Worm (Caenorhabditis elegans) whole organism, midembryonic: Measurements from ENCODE around the gene srh-172.

Experiments
- cog-1 ChIP-seq: sonication (generic microtip); optimal IDR thresholded peaks from 2 replicates; lab custom pipeline; 2016; ENCODE audit warnings: missing genetic modification characterization, missing compliant biosample characterization
- flt-1 ChIP-seq: fragments of 200-800 bp; sonication (Bioruptor generic); IDR thresholded peaks from 2 replicates; pipeline ENCODE4 v1.3.6; 2022; ENCODE audit warnings: missing genetic modification characterization, missing compliant biosample characterization
- klf-2 ChIP-seq: fragments of 200-800 bp; sonication (Bioruptor generic); conservative IDR thresholded peaks from 2 replicates; pipeline ENCODE4 v1.3.6; 2022; ENCODE audit warnings: missing genetic modification reagents, missing genetic modification characterization, missing compliant biosample characterization
- tab-1 ChIP-seq: fragments of 200-800 bp; sonication (Bioruptor generic); IDR thresholded peaks from 2 replicates; pipeline ENCODE4 v1.3.6; 2022; ENCODE audit warnings: missing genetic modification characterization, missing compliant biosample characterization
- ztf-23 ChIP-seq: fragments of 200-800 bp; sonication (Bioruptor generic); IDR thresholded peaks from 2 replicates; pipeline ENCODE4 v1.3.6; 2022; ENCODE audit warnings: missing genetic modification reagents, missing genetic modification characterization, missing compliant biosample characterization

DNA sequence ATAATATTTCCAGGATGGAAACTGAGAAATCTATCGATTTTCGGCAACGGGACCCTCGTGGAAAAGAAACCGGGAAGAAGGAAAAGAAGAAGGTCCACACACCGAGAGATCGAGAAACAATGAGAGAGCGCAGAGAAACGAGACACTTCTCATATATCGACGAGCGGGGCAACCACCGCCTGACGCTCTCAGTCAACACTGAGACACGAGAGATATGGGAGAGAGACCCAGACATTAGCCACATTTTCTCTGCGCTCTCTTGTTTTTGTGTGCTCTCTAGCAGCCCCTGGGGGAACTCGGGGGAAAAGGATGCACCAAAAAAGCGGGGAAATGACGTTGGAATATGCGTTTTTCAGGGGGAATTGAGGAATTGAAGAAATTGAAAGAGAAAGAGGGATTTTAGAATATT lies 46.9 kb downstream of the srh-172 start:
- TF ChIP-seq ztf-23 (GFP tag; lab: Robert Waterston, UW) (no peak), cog-1 (tag; lab: Kevin White, UChicago) (peak; percentile 4), flt-1 (GFP tag; lab: Robert Waterston, UW) (no peak), klf-2 (GFP tag; lab: Robert Waterston, UW) (no peak), tab-1 (0 out of 2 replicates have a peak, but pooled peaks have one; percentile 19)
